Fruit fly (Drosophila melanogaster): ENCODE data around the gene poe.

Gene poe

DNA sequence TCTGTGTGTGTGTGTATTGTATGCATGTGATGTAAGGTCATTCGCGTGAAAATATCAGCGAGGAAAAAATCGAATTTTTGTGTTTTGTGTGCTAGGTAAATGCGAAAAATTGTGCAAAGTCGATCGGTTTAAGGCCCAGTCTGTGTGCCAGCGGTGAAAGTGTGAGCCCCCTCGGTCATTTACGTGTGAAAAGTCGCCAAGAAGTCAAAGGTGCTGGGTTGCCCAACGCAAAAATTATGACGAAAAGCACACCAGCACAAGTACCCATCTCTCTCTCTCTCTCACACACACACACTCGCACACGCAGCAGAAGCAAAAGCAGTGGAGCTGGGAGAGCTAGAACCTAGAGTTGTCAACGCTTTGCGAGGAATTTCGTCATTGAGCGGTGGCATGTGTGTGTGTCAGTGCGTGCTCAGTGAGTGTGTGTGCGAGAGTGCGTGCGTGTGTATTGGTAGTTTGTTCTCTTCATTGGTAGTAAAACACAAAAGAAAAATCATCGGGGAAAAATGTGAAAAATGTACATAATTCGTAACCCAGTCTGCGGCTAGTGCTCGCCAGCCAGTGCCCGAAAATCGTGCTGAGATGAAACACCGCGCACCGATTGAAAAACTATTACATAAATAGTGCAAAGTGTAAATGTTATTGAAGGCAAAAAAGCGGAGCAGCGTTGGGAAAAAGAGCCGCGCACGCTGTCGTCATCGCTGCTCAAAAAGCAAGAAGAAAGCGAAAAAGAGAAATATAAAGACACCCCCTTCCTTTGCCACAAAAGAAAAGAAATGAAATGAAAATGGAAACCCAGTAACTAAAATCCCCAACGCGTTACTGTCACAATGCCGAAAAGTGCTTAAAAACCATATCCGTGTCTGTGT is 12.2 kb upstream of the poe start (continued):
- TF ChIP-seq sd (tag; optimal IDR thresholded peaks at IDR 0.05) (peak; percentile 99), CG30431 (GFP tag; optimal IDR thresholded peaks at IDR 0.05) (no peak), dan (GFP tag; IDR thresholded peaks at IDR 0.05) (no peak), CG2202 (tag; optimal IDR thresholded peaks at IDR 0.05) (no peak), gsb (GFP tag; IDR thresholded peaks at IDR 0.05) (no peak), caup (GFP tag; optimal IDR thresholded peaks at IDR 0.05; ENCODE audit: severe bottlenecking) (no peak), D19A (tag; optimal IDR thresholded peaks at IDR 0.05) (peak; percentile 16), yki (optimal IDR thresholded peaks at IDR 0.05) (peak; percentile 38), hbn (GFP tag; IDR thresholded peaks at IDR 0.05; ENCODE audit: partially characterized antibody) (no peak; the same call in 1 of the 2 replicates), phol (tag; optimal IDR thresholded peaks at IDR 0.05) (no peak), CG14014 (GFP tag; IDR thresholded peaks at IDR 0.05) (no peak), CG4820 (GFP tag; optimal IDR thresholded peaks at IDR 0.05) (no peak), al (GFP tag; IDR thresholded peaks at IDR 0.05) (no peak), CG4404 (GFP tag; IDR thresholded peaks at IDR 0.05) (no peak), CG13123 (GFP tag; optimal IDR thresholded peaks at IDR 0.05) (no peak), sima (GFP tag; optimal IDR thresholded peaks at IDR 0.05) (no peak), corto (GFP tag; optimal IDR thresholded peaks at IDR 0.05) (no peak), Optix (GFP tag; IDR thresholded peaks at IDR 0.05) (no peak), ap (GFP tag; IDR thresholded peaks at IDR 0.05) (no peak), Atf6 (GFP tag; IDR thresholded peaks at IDR 0.05) (0 out of 2 replicates have a peak, but pooled peaks have one; percentile 11), slbo (GFP tag; IDR thresholded peaks at IDR 0.05) (0 out of 2 replicates have a peak, but pooled peaks have one; percentile 31), BEAF-32 (GFP tag; optimal IDR thresholded peaks at IDR 0.05) (no peak), lmd (GFP tag; IDR thresholded peaks at IDR 0.05) (no peak), CG1792 (GFP tag; optimal IDR thresholded peaks at IDR 0.05) (no peak), CG5180 (GFP tag; optimal IDR thresholded peaks at IDR 0.05) (peak; percentile 16), CG2678 (tag; optimal IDR thresholded peaks at IDR 0.05) (no peak), bbx (GFP tag; IDR thresholded peaks at IDR 0.05; ENCODE audit: partially characterized antibody) (no peak; the same call in 1 of the 2 replicates), CG2875 (GFP tag; optimal IDR thresholded peaks at IDR 0.05) (no peak), CG10321 (GFP tag; IDR thresholded peaks at IDR 0.05) (no peak), Gsc (GFP tag; IDR thresholded peaks at IDR 0.05) (no peak), CG17385 (GFP tag; optimal IDR thresholded peaks at IDR 0.05) (no peak), CG33557 (GFP tag; optimal IDR thresholded peaks at IDR 0.05) (no peak), NFAT (GFP tag; IDR thresholded peaks at IDR 0.05) (peak; percentile 28; the same call in 1 of the 2 replicates), tap (tag; optimal IDR thresholded peaks at IDR 0.05) (no peak), H2.0 (GFP tag; IDR thresholded peaks at IDR 0.05) (no peak), TFAM (GFP tag; optimal IDR thresholded peaks at IDR 0.05) (no peak), Gug (GFP tag; IDR thresholded peaks at IDR 0.05) (no peak), her (GFP tag; optimal IDR thresholded peaks at IDR 0.05) (no peak), CG8290 (GFP tag; optimal IDR thresholded peaks at IDR 0.05) (no peak), CG8290 (tag; optimal IDR thresholded peaks at IDR 0.05) (peak in 1 of 2 experiments; percentile 58), CG3065 (GFP tag; optimal IDR thresholded peaks at IDR 0.05) (no peak), slp2 (GFP tag; optimal IDR thresholded peaks at IDR 0.05) (no peak), C15 (GFP tag; IDR thresholded peaks at IDR 0.05) (no peak), CG18764 (GFP tag; optimal IDR thresholded peaks at IDR 0.05) (no peak), Usf (GFP tag; optimal IDR thresholded peaks at IDR 0.05) (no peak), abd-A (tag; optimal IDR thresholded peaks at IDR 0.05) (peak; percentile 64), CG7839 (tag; optimal IDR thresholded peaks at IDR 0.05) (no peak), CG31224 (GFP tag; IDR thresholded peaks at IDR 0.05) (no peak), CG16815 (GFP tag; optimal IDR thresholded peaks at IDR 0.05) (no peak), da (GFP tag; optimal IDR thresholded peaks at IDR 0.05) (no peak), H15 (GFP tag; IDR thresholded peaks at IDR 0.05) (no peak)
